Worm (Caenorhabditis elegans): Measurements from ENCODE around the gene pld-1.

DNA sequence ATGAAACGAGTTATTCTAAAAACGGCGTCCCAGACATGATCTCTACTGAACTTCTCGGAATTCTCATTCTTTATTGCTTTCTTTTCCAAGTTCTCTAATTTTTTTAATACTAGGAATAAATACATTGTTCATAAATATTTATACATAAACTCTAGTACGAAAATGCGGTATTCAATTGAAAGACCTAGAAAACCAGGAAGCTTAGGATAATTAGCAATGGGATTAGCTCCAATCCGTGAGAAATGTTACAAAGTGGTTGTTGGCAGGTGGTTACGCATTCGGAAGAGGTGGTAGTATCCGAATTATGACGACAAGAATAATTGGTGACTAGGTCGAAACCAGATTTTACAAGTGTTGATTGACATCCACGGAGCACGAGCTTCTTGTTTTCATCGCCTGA is 24.5 kb downstream of the pld-1 start:
- TF ChIP-seq ztf-29 (GFP tag; IDR thresholded peaks at IDR 0.05) (no peak), flt-1 (GFP tag; IDR thresholded peaks at IDR 0.05) (no peak), klf-2 (GFP tag; conservative IDR thresholded peaks at IDR 0.05) (no peak)

Data from whole organism, midembryonic.